Fruit fly (Drosophila melanogaster): ENCODE measurements around the gene CG32221.

- no peak for TF ChIP-seq kay (GFP tag; ENCODE audit: borderline replicate concordance)
- TF ChIP-seq CG33017 (tag; optimal IDR thresholded peaks at IDR 0.05): peak; percentile 19
- TF ChIP-seq cnc (optimal IDR thresholded peaks at IDR 0.05): no peak
- no peak for TF ChIP-seq cic (GFP tag; optimal IDR thresholded peaks at IDR 0.05)
- TF ChIP-seq CG11617 (GFP tag; optimal IDR thresholded peaks at IDR 0.05): peak; percentile 26
- TF ChIP-seq CG12768 (GFP tag; optimal IDR thresholded peaks at IDR 0.05): no peak
- TF ChIP-seq CG1620 (GFP tag; optimal IDR thresholded peaks at IDR 0.05): no peak
- no peak for TF ChIP-seq CG5204 (GFP tag; optimal IDR thresholded peaks at IDR 0.05)
These were observed 10.8 kb downstream of the CG32221 start, which contains the start of gene Papss for dm6 chr3L:19845047-19845906.
